Fruit fly (Drosophila melanogaster) whole organism, embryonic: ENCODE data around the gene CG13609.

ENCODE experiments used
- ATbp ChIP-seq: fragments of 200-800 bp; sonication (Bioruptor generic); optimal IDR thresholded peaks from 2 replicates; lab custom pipeline; 2017; ENCODE audit warnings: missing biosample characterization, mild to moderate bottlenecking, missing genetic modification characterization, missing genetic modification reagents
- Ada2b ChIP-seq: fragments of 200-800 bp; sonication (Bioruptor generic); IDR thresholded peaks from 2 replicates; pipeline ENCODE4 v1.3.6; 2022; ENCODE audit warnings: missing biosample characterization, missing genetic modification characterization
- CG1024 ChIP-seq: fragments of 200-800 bp; sonication (Bioruptor generic); IDR thresholded peaks from 2 replicates; pipeline ENCODE4 v1.3.6; 2022; ENCODE audit warnings: missing biosample characterization, missing genetic modification characterization
- CG11093 ChIP-seq: fragments of 200-800 bp; sonication (Bioruptor generic); IDR thresholded peaks from 3 replicates; pipeline ENCODE4 v1.3.6; 2022; ENCODE audit warnings: missing biosample characterization, missing genetic modification characterization
- CG15696 ChIP-seq: fragments of 200-800 bp; sonication (Bioruptor generic); optimal IDR thresholded peaks from 2 replicates; lab custom pipeline; 2019; ENCODE audit warnings: missing biosample characterization, mild to moderate bottlenecking, missing genetic modification characterization, moderate library complexity
- CG17385 ChIP-seq: fragments of 200-800 bp; sonication (Bioruptor generic); optimal IDR thresholded peaks from 3 replicates; lab custom pipeline; 2018; ENCODE audit warnings: missing biosample characterization, mild to moderate bottlenecking, missing genetic modification characterization
- CG2199 ChIP-seq: fragments of 200-800 bp; sonication (Bioruptor generic); IDR thresholded peaks from 3 replicates; pipeline ENCODE4 v1.3.6; 2022; ENCODE audit warnings: missing biosample characterization, missing genetic modification characterization
- CG2889 ChIP-seq: fragments of 200-800 bp; sonication (Bioruptor generic); IDR thresholded peaks from 3 replicates; pipeline ENCODE4 v1.3.6; 2022; ENCODE audit warnings: missing biosample characterization, missing genetic modification characterization
- CG30020 ChIP-seq: fragments of 200-800 bp; optimal IDR thresholded peaks from 2 replicates; lab custom pipeline; 2019; ENCODE audit warnings: missing biosample characterization, mild to moderate bottlenecking, missing genetic modification characterization, moderate library complexity
- CG3065 ChIP-seq: fragments of 200-800 bp; sonication (Bioruptor generic); optimal IDR thresholded peaks from 2 replicates; lab custom pipeline; 2016; ENCODE audit warnings: missing biosample characterization, missing genetic modification characterization
- CG31365 ChIP-seq: fragments of 200-800 bp; sonication (Bioruptor generic); optimal IDR thresholded peaks from 2 replicates; lab custom pipeline; 2018; ENCODE audit warnings: missing biosample characterization, mild to moderate bottlenecking, missing genetic modification characterization
- CG31388 ChIP-seq: fragments of 200-800 bp; sonication (Bioruptor generic); optimal IDR thresholded peaks from 2 replicates; lab custom pipeline; 2016; ENCODE audit warnings: missing biosample characterization, missing genetic modification characterization
- CG32772 ChIP-seq: fragments of 200-800 bp; sonication (Bioruptor generic); IDR thresholded peaks from 2 replicates; pipeline ENCODE4 v1.3.6; 2022; ENCODE audit warnings: missing biosample characterization, missing genetic modification characterization
- CG7963 ChIP-seq: fragments of 200-800 bp; sonication (Bioruptor generic); IDR thresholded peaks from 3 replicates; pipeline ENCODE4 v1.3.6; 2022; ENCODE audit warnings: missing biosample characterization, missing genetic modification characterization; ENCODE audit not compliant: partially characterized antibody
- CG9215 ChIP-seq: fragments of 200-800 bp; sonication (Bioruptor generic); IDR thresholded peaks from 2 replicates; pipeline ENCODE4 v1.3.6; 2022; ENCODE audit warnings: missing biosample characterization, missing genetic modification characterization
- CoRest ChIP-seq: fragments of 200-800 bp; sonication (Bioruptor generic); optimal IDR thresholded peaks from 3 replicates; lab custom pipeline; 2018; ENCODE audit warnings: missing biosample characterization, mild to moderate bottlenecking, missing genetic modification characterization, moderate library complexity
- D19A ChIP-seq: fragments of 200-800 bp; optimal IDR thresholded peaks from 3 replicates; lab custom pipeline; 2019; ENCODE audit warnings: missing biosample characterization, mild to moderate bottlenecking, missing genetic modification characterization, moderate library complexity
- Dad ChIP-seq: fragments of 200-800 bp; sonication (Bioruptor generic); optimal IDR thresholded peaks from 3 replicates; lab custom pipeline; 2016; ENCODE audit warnings: missing biosample characterization, missing genetic modification characterization
- Dip3 ChIP-seq: fragments of 200-800 bp; sonication (Bioruptor generic); optimal IDR thresholded peaks from 3 replicates; lab custom pipeline; 2016; ENCODE audit warnings: missing biosample characterization, missing genetic modification characterization
- Elba2 ChIP-seq: fragments of 200-800 bp; sonication (Bioruptor generic); optimal IDR thresholded peaks from 3 replicates; lab custom pipeline; 2016; ENCODE audit warnings: missing biosample characterization, missing genetic modification characterization
- Ets97D ChIP-seq: fragments of 200-800 bp; sonication (Bioruptor generic); optimal IDR thresholded peaks from 3 replicates; lab custom pipeline; 2016; ENCODE audit warnings: missing biosample characterization, missing genetic modification characterization
- Gug ChIP-seq: fragments of 200-800 bp; sonication (Bioruptor generic); IDR thresholded peaks from 4 replicates; pipeline ENCODE4 v1.3.6; 2022; ENCODE audit warnings: missing biosample characterization, missing genetic modification characterization
- HLHmδ ChIP-seq: fragments of 200-800 bp; sonication (Bioruptor generic); optimal IDR thresholded peaks from 2 replicates; lab custom pipeline; 2018; ENCODE audit warnings: missing biosample characterization, mild to moderate bottlenecking, missing genetic modification characterization, moderate library complexity
- HmgD ChIP-seq: fragments of 200-800 bp; sonication (Bioruptor generic); optimal IDR thresholded peaks from 3 replicates; lab custom pipeline; 2016; ENCODE audit warnings: missing biosample characterization, missing genetic modification characterization
- Kr ChIP-seq: fragments of 200-800 bp; sonication (Bioruptor generic); optimal IDR thresholded peaks from 2 replicates; lab custom pipeline; 2017; ENCODE audit warnings: missing biosample characterization, mild to moderate bottlenecking, missing genetic modification characterization
- Lpt ChIP-seq: fragments of >200 bp; optimal IDR thresholded peaks from 2 replicates; lab custom pipeline; 2018; ENCODE audit warnings: missing biosample characterization, missing genetic modification characterization
- MBD-R2 ChIP-seq: fragments of 200-800 bp; sonication (Bioruptor generic); IDR thresholded peaks from 2 replicates; pipeline ENCODE4 v1.3.6; 2022; ENCODE audit warnings: missing biosample characterization, missing genetic modification characterization
- MESR4 ChIP-seq: fragments of 200-800 bp; sonication (Bioruptor generic); optimal IDR thresholded peaks from 2 replicates; lab custom pipeline; 2018; ENCODE audit warnings: missing biosample characterization, mild to moderate bottlenecking, missing genetic modification characterization, moderate library complexity
- Sin3A ChIP-seq: fragments of >200 bp; optimal IDR thresholded peaks from 2 replicates; lab custom pipeline; 2018
- Sox102F ChIP-seq: fragments of 200-800 bp; sonication (Bioruptor generic); optimal IDR thresholded peaks from 2 replicates; lab custom pipeline; 2018; ENCODE audit warnings: missing biosample characterization, mild to moderate bottlenecking, missing genetic modification characterization, moderate library complexity
- TFAM ChIP-seq: fragments of 200-800 bp; sonication (Bioruptor generic); optimal IDR thresholded peaks from 2 replicates; lab custom pipeline; 2017; ENCODE audit warnings: missing biosample characterization, missing genetic modification characterization, inconsistent platforms
- Xrp1 ChIP-seq: fragments of 200-800 bp; sonication (Bioruptor generic); IDR thresholded peaks from 2 replicates; pipeline ENCODE4 v1.3.6; 2022; ENCODE audit warnings: missing biosample characterization, missing genetic modification characterization
- bbx ChIP-seq: fragments of 200-800 bp; sonication (Bioruptor generic); IDR thresholded peaks from 2 replicates; pipeline ENCODE4 v1.3.6; 2022; ENCODE audit warnings: missing biosample characterization, missing genetic modification characterization; ENCODE audit not compliant: partially characterized antibody
- bcd ChIP-seq: fragments of 200-800 bp; sonication (Bioruptor generic); optimal IDR thresholded peaks from 2 replicates; lab custom pipeline; 2017; ENCODE audit warnings: missing biosample characterization, mild to moderate bottlenecking, missing genetic modification characterization
- cas ChIP-seq: fragments of 200-800 bp; sonication (Bioruptor generic); IDR thresholded peaks from 2 replicates; pipeline ENCODE4 v1.3.6; 2022; ENCODE audit warnings: missing biosample characterization, missing genetic modification characterization
- ci ChIP-seq: fragments of 200-800 bp; sonication (Bioruptor generic); IDR thresholded peaks from 3 replicates; pipeline ENCODE4 v1.3.6; 2022; ENCODE audit warnings: missing biosample characterization, missing genetic modification characterization
- dysf ChIP-seq: fragments of 200-800 bp; sonication (Bioruptor generic); IDR thresholded peaks from 3 replicates; pipeline ENCODE4 v1.3.6; 2022; ENCODE audit warnings: missing biosample characterization, missing genetic modification characterization
- ems ChIP-seq: fragments of 200-800 bp; sonication (Bioruptor generic); optimal IDR thresholded peaks from 3 replicates; lab custom pipeline; 2016; ENCODE audit warnings: missing biosample characterization, missing genetic modification characterization
- fd3F ChIP-seq: fragments of 200-800 bp; sonication (Bioruptor generic); optimal IDR thresholded peaks from 2 replicates; lab custom pipeline; 2018; ENCODE audit warnings: missing biosample characterization, mild to moderate bottlenecking, missing genetic modification characterization, moderate library complexity
- gce ChIP-seq: fragments of 200-800 bp; sonication (Bioruptor generic); IDR thresholded peaks from 3 replicates; pipeline ENCODE4 v1.3.6; 2022; ENCODE audit warnings: missing biosample characterization, missing genetic modification characterization
- ind ChIP-seq: fragments of 200-800 bp; sonication (Bioruptor generic); optimal IDR thresholded peaks from 3 replicates; lab custom pipeline; 2016; ENCODE audit warnings: missing biosample characterization, missing genetic modification characterization
- inv ChIP-seq: fragments of 200-800 bp; sonication (Bioruptor generic); IDR thresholded peaks from 2 replicates; pipeline ENCODE4 v1.3.6; 2022; ENCODE audit warnings: missing biosample characterization, missing genetic modification characterization; ENCODE audit not compliant: partially characterized antibody
- kni ChIP-seq: fragments of 200-800 bp; sonication (Bioruptor generic); optimal IDR thresholded peaks from 3 replicates; lab custom pipeline; 2017; ENCODE audit warnings: mild to moderate bottlenecking, missing biosample characterization, missing genetic modification reagents, missing genetic modification characterization
- nau ChIP-seq: fragments of 200-800 bp; sonication (Bioruptor generic); optimal IDR thresholded peaks from 3 replicates; lab custom pipeline; 2017; ENCODE audit warnings: missing biosample characterization, mild to moderate bottlenecking, missing genetic modification characterization, missing genetic modification reagents
- sens ChIP-seq: fragments of 200-800 bp; sonication (Bioruptor generic); peaks from one replicate; lab custom pipeline; 2016; ENCODE audit warnings: missing biosample characterization, missing genetic modification characterization
- so ChIP-seq: fragments of 200-800 bp; sonication (Bioruptor generic); IDR thresholded peaks from 3 replicates; pipeline ENCODE4 v1.3.6; 2022; ENCODE audit warnings: missing biosample characterization, missing genetic modification characterization
- tna ChIP-seq: fragments of 200-800 bp; sonication (Bioruptor generic); IDR thresholded peaks from 2 replicates; pipeline ENCODE4 v1.3.6; 2022; ENCODE audit warnings: missing biosample characterization, missing genetic modification characterization; ENCODE audit not compliant: partially characterized antibody
- twi ChIP-seq: fragments of 200-800 bp; optimal IDR thresholded peaks from 2 replicates; lab custom pipeline; 2019; ENCODE audit warnings: missing biosample characterization, mild to moderate bottlenecking, missing genetic modification characterization, moderate library complexity
- vvl ChIP-seq: fragments of 200-800 bp; sonication (Bioruptor generic); IDR thresholded peaks from 2 replicates; pipeline ENCODE4 v1.3.6; 2022; ENCODE audit warnings: missing biosample characterization, missing genetic modification characterization
- wor ChIP-seq: fragments of 200-800 bp; sonication (Bioruptor generic); IDR thresholded peaks from 2 replicates; pipeline ENCODE4 v1.3.6; 2022; ENCODE audit warnings: missing biosample characterization, missing genetic modification characterization
- zfh2 ChIP-seq: fragments of 200-800 bp; sonication (Bioruptor generic); optimal IDR thresholded peaks from 2 replicates; lab custom pipeline; 2016; ENCODE audit warnings: missing biosample characterization, missing genetic modification characterization

The CG13609 gene

dm6 chr3R:24233366-24234161, 6.7 kb downstream of the CG13609 start (continued):
- no peak for TF ChIP-seq CG9215 (GFP tag; lab: Robert Waterston, UW)
- no peak for TF ChIP-seq CG15696 (tag; lab: Kevin White, UChicago)
- TF ChIP-seq CG11093 (GFP tag; lab: Robert Waterston, UW): no peak
- TF ChIP-seq CG2889 (GFP tag; lab: Robert Waterston, UW): no peak
- TF ChIP-seq Elba2 (GFP tag; lab: Kevin White, UChicago): no peak
- peak; percentile 38; the same call in 1 of the 2 replicates for TF ChIP-seq CG32772 (GFP tag; lab: Robert Waterston, UW)
- TF ChIP-seq gce: no peak
- no peak for TF ChIP-seq CG31365 (tag; lab: Kevin White, UChicago)
- no peak for TF ChIP-seq Sox102F
- TF ChIP-seq cas (GFP tag; lab: Robert Waterston, UW): no peak
- no peak for TF ChIP-seq Dip3 (GFP tag; lab: Kevin White, UChicago)
- no peak for TF ChIP-seq kni
- TF ChIP-seq Sin3A (lab: Kevin White, UChicago): no peak
- TF ChIP-seq sens (GFP tag; lab: Kevin White, UChicago): peak; percentile 85
- no peak for TF ChIP-seq Ets97D (GFP tag; lab: Kevin White, UChicago)
- TF ChIP-seq dysf (GFP tag; lab: Robert Waterston, UW): no peak
- TF ChIP-seq HmgD (GFP tag; lab: Kevin White, UChicago): no peak
- TF ChIP-seq nau (GFP tag; lab: Kevin White, UChicago): no peak
- no peak for TF ChIP-seq CG3065 (GFP tag; lab: Kevin White, UChicago)
- no peak for TF ChIP-seq fd3F (GFP tag; lab: Kevin White, UChicago)
- no peak for TF ChIP-seq Lpt
- TF ChIP-seq inv (GFP tag; lab: Robert Waterston, UW): no peak
- no peak for TF ChIP-seq wor
- no peak for TF ChIP-seq CG30020 (tag; lab: Kevin White, UChicago)
- TF ChIP-seq CoRest: no peak
- no peak; the same call in none of the 2 replicates for TF ChIP-seq Xrp1
- TF ChIP-seq ems (GFP tag; lab: Kevin White, UChicago): no peak
- TF ChIP-seq D19A (tag; lab: Kevin White, UChicago): no peak
- no peak for TF ChIP-seq CG31388 (GFP tag; lab: Kevin White, UChicago)
- no peak for TF ChIP-seq twi (tag; lab: Kevin White, UChicago)
- no peak for TF ChIP-seq MESR4 (GFP tag; lab: Kevin White, UChicago)
- no peak for TF ChIP-seq ind
- no peak for TF ChIP-seq CG7963 (GFP tag; lab: Robert Waterston, UW)
- TF ChIP-seq Dad: no peak
- TF ChIP-seq Ada2b: no peak
- TF ChIP-seq ci (GFP tag; lab: Robert Waterston, UW): peak; percentile 57; the same call in 1 of the 3 replicates
- TF ChIP-seq zfh2 (GFP tag; lab: Kevin White, UChicago): no peak
- no peak for TF ChIP-seq bcd (GFP tag; lab: Kevin White, UChicago)
- no peak for TF ChIP-seq ATbp (GFP tag; lab: Kevin White, UChicago)
- TF ChIP-seq TFAM: no peak
- no peak for TF ChIP-seq CG1024 (GFP tag; lab: Robert Waterston, UW)
- peak; percentile 94 for TF ChIP-seq CG17385 (GFP tag; lab: Kevin White, UChicago)
- TF ChIP-seq Gug (GFP tag; lab: Robert Waterston, UW): peak; percentile 8; the same call in 1 of the 4 replicates
- no peak for TF ChIP-seq HLHmδ (GFP tag; lab: Kevin White, UChicago)
- no peak for TF ChIP-seq so
- TF ChIP-seq Kr (GFP tag; lab: Kevin White, UChicago): no peak
- TF ChIP-seq vvl: 0 out of 2 replicates have a peak, but pooled peaks have one; percentile 37
- TF ChIP-seq MBD-R2: no peak
- no peak for TF ChIP-seq bbx (GFP tag; lab: Robert Waterston, UW)
- TF ChIP-seq tna (GFP tag; lab: Robert Waterston, UW): no peak
- TF ChIP-seq CG2199: no peak
